Fruit fly (Drosophila melanogaster) whole organism, prepupa: Measurements from ENCODE around the gene CG5282.

Experiments
- CG10669 ChIP-seq: fragments of 200-800 bp; sonication (Bioruptor generic); optimal IDR thresholded peaks from 3 replicates; lab custom pipeline; 2018; ENCODE audit warnings: missing biosample characterization, mild to moderate bottlenecking, missing genetic modification characterization, moderate library complexity
- CG11762 ChIP-seq: fragments of 200-800 bp; sonication (Bioruptor generic); optimal IDR thresholded peaks from 3 replicates; lab custom pipeline; 2016; ENCODE audit warnings: missing biosample characterization, missing genetic modification characterization; ENCODE audit not compliant: insufficient read depth
- CG11902 ChIP-seq: fragments of 200-800 bp; sonication (Bioruptor generic); optimal IDR thresholded peaks from 3 replicates; lab custom pipeline; 2016; ENCODE audit warnings: missing biosample characterization, missing genetic modification characterization
- CG15336 ChIP-seq: fragments of 200-800 bp; sonication (Bioruptor generic); IDR thresholded peaks from 2 replicates; pipeline ENCODE4 v1.3.6; 2022; ENCODE audit warnings: missing biosample characterization, missing genetic modification characterization
- CG1621 ChIP-seq: fragments of 200-800 bp; sonication (Bioruptor generic); optimal IDR thresholded peaks from 3 replicates; lab custom pipeline; 2018; ENCODE audit warnings: missing biosample characterization, mild to moderate bottlenecking, missing genetic modification characterization
- CG16779 ChIP-seq: fragments of 200-800 bp; sonication (Bioruptor generic); optimal IDR thresholded peaks from 3 replicates; lab custom pipeline; 2017; ENCODE audit warnings: missing biosample characterization, mild to moderate bottlenecking, missing genetic modification characterization
- CG3032 ChIP-seq: fragments of 200-800 bp; optimal IDR thresholded peaks from 2 replicates; lab custom pipeline; 2019; ENCODE audit warnings: missing biosample characterization, mild to moderate bottlenecking, missing genetic modification characterization, moderate library complexity
- CG31627 ChIP-seq: fragments of 200-800 bp; sonication (Bioruptor generic); optimal IDR thresholded peaks from 3 replicates; lab custom pipeline; 2016; ENCODE audit warnings: missing biosample characterization, missing genetic modification characterization
- CG4318 ChIP-seq: fragments of 200-800 bp; sonication (Bioruptor generic); optimal IDR thresholded peaks from 3 replicates; lab custom pipeline; 2017; ENCODE audit warnings: missing biosample characterization, mild to moderate bottlenecking, missing genetic modification characterization
- CG6163 ChIP-seq: fragments of 200-800 bp; sonication (Bioruptor generic); IDR thresholded peaks from 3 replicates; pipeline ENCODE4 v1.3.6; 2022; ENCODE audit warnings: missing biosample characterization, missing genetic modification characterization
- CG6276 ChIP-seq: fragments of 200-800 bp; sonication (Bioruptor generic); optimal IDR thresholded peaks from 2 replicates; lab custom pipeline; 2017; ENCODE audit warnings: missing biosample characterization, mild to moderate bottlenecking, missing genetic modification characterization
- CG6808 ChIP-seq: fragments of 200-800 bp; sonication (Bioruptor generic); optimal IDR thresholded peaks from 3 replicates; lab custom pipeline; 2017; ENCODE audit warnings: missing biosample characterization, missing genetic modification characterization, mild to moderate bottlenecking, moderate library complexity, missing genetic modification reagents
- CG6854 ChIP-seq: fragments of 200-800 bp; sonication (Bioruptor generic); optimal IDR thresholded peaks from 2 replicates; lab custom pipeline; 2017; ENCODE audit warnings: missing biosample characterization, mild to moderate bottlenecking, missing genetic modification characterization
- CG7368 ChIP-seq: fragments of 200-800 bp; sonication (Bioruptor generic); optimal IDR thresholded peaks from 3 replicates; lab custom pipeline; 2016; ENCODE audit warnings: missing biosample characterization, missing genetic modification characterization
- CG8119 ChIP-seq: fragments of 200-800 bp; sonication (Bioruptor generic); IDR thresholded peaks from 3 replicates; pipeline ENCODE4 v1.3.6; 2022; ENCODE audit warnings: missing biosample characterization, missing genetic modification characterization
- CG8319 ChIP-seq: fragments of 200-800 bp; sonication (Bioruptor generic); optimal IDR thresholded peaks from 3 replicates; lab custom pipeline; 2016; ENCODE audit warnings: missing biosample characterization, missing genetic modification characterization
- CG9139 ChIP-seq: fragments of 200-800 bp; sonication (Bioruptor generic); optimal IDR thresholded peaks from 3 replicates; lab custom pipeline; 2017; ENCODE audit warnings: missing biosample characterization, mild to moderate bottlenecking, missing genetic modification characterization
- Eip78C ChIP-seq: fragments of 200-800 bp; sonication (Bioruptor generic); peaks from one replicate; lab custom pipeline; 2016; ENCODE audit warnings: missing biosample characterization, missing genetic modification characterization
- Eip93F ChIP-seq: fragments of 200-800 bp; sonication (Bioruptor generic); optimal IDR thresholded peaks from 2 replicates; lab custom pipeline; 2016; ENCODE audit warnings: missing biosample characterization, mild to moderate bottlenecking, missing genetic modification characterization
- Ets21C ChIP-seq: fragments of 200-800 bp; sonication (Bioruptor generic); optimal IDR thresholded peaks from 3 replicates; lab custom pipeline; 2016; ENCODE audit warnings: missing biosample characterization, missing genetic modification characterization
- Ets96B ChIP-seq: fragments of 200-800 bp; optimal IDR thresholded peaks from 2 replicates; lab custom pipeline; 2019; ENCODE audit warnings: missing biosample characterization, mild to moderate bottlenecking, missing genetic modification characterization, moderate library complexity
- Gug ChIP-seq: fragments of 200-800 bp; sonication (Bioruptor generic); IDR thresholded peaks from 2 replicates; pipeline ENCODE4 v1.3.6; 2022; ENCODE audit warnings: missing biosample characterization, missing genetic modification characterization
- Hr39 ChIP-seq: fragments of 200-800 bp; sonication (Bioruptor generic); optimal IDR thresholded peaks from 2 replicates; lab custom pipeline; 2016; ENCODE audit warnings: missing biosample characterization, missing genetic modification characterization
- Hr4 ChIP-seq: fragments of 200-800 bp; sonication (Bioruptor generic); optimal IDR thresholded peaks from 3 replicates; lab custom pipeline; 2016; ENCODE audit warnings: missing biosample characterization, missing genetic modification characterization
- Lpt ChIP-seq: fragments of 200-800 bp; sonication (Bioruptor generic); optimal IDR thresholded peaks from 3 replicates; lab custom pipeline; 2016; ENCODE audit warnings: missing biosample characterization, missing genetic modification characterization
- Met ChIP-seq: fragments of 200-800 bp; sonication (Bioruptor generic); optimal IDR thresholded peaks from 3 replicates; lab custom pipeline; 2016; ENCODE audit warnings: missing biosample characterization, missing genetic modification characterization
- OdsH ChIP-seq: fragments of 200-800 bp; sonication (Bioruptor generic); optimal IDR thresholded peaks from 3 replicates; lab custom pipeline; 2016; ENCODE audit warnings: missing biosample characterization, missing genetic modification characterization
- Smox ChIP-seq: fragments of 200-800 bp; sonication (Bioruptor generic); optimal IDR thresholded peaks from 3 replicates; lab custom pipeline; 2016; ENCODE audit warnings: missing biosample characterization, missing genetic modification characterization
- Sox102F ChIP-seq: fragments of 200-800 bp; sonication (Bioruptor generic); optimal IDR thresholded peaks from 2 replicates; lab custom pipeline; 2016; ENCODE audit warnings: missing biosample characterization, mild to moderate bottlenecking, missing genetic modification characterization
- Sox14 ChIP-seq: fragments of 200-800 bp; sonication (Bioruptor generic); optimal IDR thresholded peaks from 3 replicates; lab custom pipeline; 2016; ENCODE audit warnings: missing biosample characterization, missing genetic modification characterization
- achi ChIP-seq: fragments of 200-800 bp; sonication (Bioruptor generic); optimal IDR thresholded peaks from 3 replicates; lab custom pipeline; 2016; ENCODE audit warnings: missing biosample characterization, missing genetic modification characterization
- acj6 ChIP-seq: fragments of 200-800 bp; sonication (Bioruptor generic); optimal IDR thresholded peaks from 3 replicates; lab custom pipeline; 2016; ENCODE audit warnings: missing biosample characterization, missing genetic modification characterization
- cyc ChIP-seq: fragments of 200-800 bp; sonication (Bioruptor generic); optimal IDR thresholded peaks from 3 replicates; lab custom pipeline; 2016; ENCODE audit warnings: missing biosample characterization, missing genetic modification characterization
- dac ChIP-seq: fragments of 200-800 bp; sonication (Bioruptor generic); optimal IDR thresholded peaks from 2 replicates; lab custom pipeline; 2017; ENCODE audit warnings: missing biosample characterization, mild to moderate bottlenecking, missing genetic modification characterization
- eg ChIP-seq: fragments of 200-800 bp; sonication (Bioruptor generic); IDR thresholded peaks from 3 replicates; pipeline ENCODE4 v1.3.6; 2022; ENCODE audit warnings: missing biosample characterization, missing genetic modification characterization
- esn ChIP-seq: fragments of 200-800 bp; sonication (Bioruptor generic); optimal IDR thresholded peaks from 2 replicates; lab custom pipeline; 2016; ENCODE audit warnings: missing biosample characterization, mild to moderate bottlenecking, missing genetic modification characterization, moderate library complexity
- fd85E ChIP-seq: fragments of 200-800 bp; sonication (Bioruptor generic); optimal IDR thresholded peaks from 3 replicates; lab custom pipeline; 2016; ENCODE audit warnings: missing biosample characterization, missing genetic modification characterization
- fkh ChIP-seq: fragments of 200-800 bp; sonication (Bioruptor generic); optimal IDR thresholded peaks from 3 replicates; lab custom pipeline; 2017; ENCODE audit warnings: missing biosample characterization, mild to moderate bottlenecking, missing genetic modification characterization, moderate library complexity
- lz ChIP-seq: fragments of 200-800 bp; sonication (Bioruptor generic); optimal IDR thresholded peaks from 3 replicates; lab custom pipeline; 2016; ENCODE audit warnings: missing biosample characterization, missing genetic modification characterization
- salr ChIP-seq, 2 experiments: fragments of 200-800 bp; sonication (Bioruptor generic); optimal IDR thresholded peaks; 3 replicates each; lab custom pipeline; 2016 to 2018; ENCODE audit warnings: missing biosample characterization in 2 of 2, missing genetic modification characterization in 2 of 2, mild to moderate bottlenecking in 1 of 2
- spab ChIP-seq: fragments of 200-800 bp; sonication (Bioruptor generic); optimal IDR thresholded peaks from 2 replicates; lab custom pipeline; 2017; ENCODE audit warnings: missing biosample characterization, mild to moderate bottlenecking, missing genetic modification characterization, missing genetic modification reagents
- svp ChIP-seq: fragments of 200-800 bp; sonication (Bioruptor generic); peaks from one replicate; lab custom pipeline; 2016; ENCODE audit warnings: missing biosample characterization, missing genetic modification characterization
- topi ChIP-seq: fragments of 200-800 bp; sonication (Bioruptor generic); optimal IDR thresholded peaks from 3 replicates; lab custom pipeline; 2016; ENCODE audit warnings: missing biosample characterization, missing genetic modification characterization

The CG5282 gene

DNA sequence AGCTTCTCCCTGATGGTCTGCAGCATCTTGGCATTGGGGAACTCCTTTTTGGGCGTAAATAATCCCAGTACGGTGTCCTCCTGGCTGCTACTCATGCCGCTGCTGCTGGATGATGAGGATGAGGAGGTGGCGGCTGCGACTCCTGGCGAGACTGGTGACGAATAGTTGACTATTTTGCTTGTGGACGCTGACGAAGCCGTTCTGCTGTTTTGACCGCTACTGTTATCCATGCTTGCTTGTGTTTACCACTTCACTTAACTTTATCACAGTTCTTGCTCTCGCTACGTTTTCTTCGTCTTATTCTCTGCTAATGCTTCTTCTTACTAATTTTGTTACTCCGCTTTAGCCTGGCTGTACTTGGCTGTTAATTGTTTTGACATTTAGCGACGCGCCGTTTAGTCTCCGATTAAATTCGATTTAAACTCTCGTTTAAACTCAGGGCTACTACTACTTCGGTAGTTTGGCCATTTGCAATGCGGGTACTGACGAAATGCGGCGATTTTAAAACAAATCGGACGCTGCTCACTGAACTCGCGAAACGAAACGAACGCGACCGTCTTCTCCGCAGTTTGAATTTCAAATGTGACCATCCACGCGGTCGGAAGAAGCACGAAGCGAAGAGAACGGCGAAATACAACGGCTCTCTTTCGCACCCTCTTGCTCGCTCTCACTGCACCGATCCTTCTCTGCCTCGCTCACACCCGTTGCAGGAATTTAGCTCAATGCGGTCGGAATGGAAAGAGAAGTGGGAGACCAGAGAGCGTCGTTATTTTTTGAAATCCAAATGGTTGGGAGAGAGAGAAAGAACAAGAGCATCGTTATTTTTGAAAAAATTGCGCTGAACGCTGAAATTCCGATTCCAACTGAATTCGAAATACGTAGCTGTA lies 24.6 kb downstream of the CG5282 start, which contains the start of gene trbl (continued):
- TF ChIP-seq lz (GFP tag; lab: Kevin White, UChicago) (no peak), dac (GFP tag; lab: Kevin White, UChicago) (no peak), fkh (peak; percentile 27), Sox14 (peak; percentile 29), CG11762 (no peak), Smox (GFP tag; lab: Kevin White, UChicago) (no peak), CG15336 (GFP tag; lab: Robert Waterston, UW) (peak; percentile 35; the same call in 1 of the 2 replicates), CG7368 (GFP tag; lab: Kevin White, UChicago) (no peak), CG3032 (no peak), CG31627 (GFP tag; lab: Kevin White, UChicago) (no peak), CG11902 (GFP tag; lab: Kevin White, UChicago) (no peak), Hr39 (GFP tag; lab: Kevin White, UChicago) (no peak), CG6163 (GFP tag; lab: Robert Waterston, UW) (peak; percentile 68), CG9139 (GFP tag; lab: Kevin White, UChicago) (no peak)

dm6 chr3L:20400515-20400914 lies 25.4 kb downstream of the CG5282 start:
- TF ChIP-seq topi (GFP tag; lab: Kevin White, UChicago) (no peak), Met (GFP tag; lab: Kevin White, UChicago) (no peak), Lpt (GFP tag; lab: Kevin White, UChicago) (no peak), dac (GFP tag; lab: Kevin White, UChicago) (no peak), spab (no peak), CG15336 (GFP tag; lab: Robert Waterston, UW) (no peak), CG11762 (no peak), acj6 (no peak), achi (GFP tag; lab: Kevin White, UChicago) (no peak), Eip93F (GFP tag; lab: Kevin White, UChicago) (no peak), CG7368 (GFP tag; lab: Kevin White, UChicago) (no peak), Eip78C (GFP tag; lab: Kevin White, UChicago) (no peak), CG9139 (GFP tag; lab: Kevin White, UChicago) (no peak), CG6276 (GFP tag; lab: Kevin White, UChicago) (no peak), Smox (GFP tag; lab: Kevin White, UChicago) (no peak), CG6808 (no peak), Sox14 (no peak), Sox102F (GFP tag; lab: Kevin White, UChicago) (no peak)

- peak; percentile 95 for TF ChIP-seq acj6
- TF ChIP-seq Ets21C (GFP tag; lab: Kevin White, UChicago): peak; percentile 83
- peak; percentile 92 for TF ChIP-seq Met (GFP tag; lab: Kevin White, UChicago)
- peak; percentile 75 for TF ChIP-seq CG6854 (GFP tag; lab: Kevin White, UChicago)
- peak; percentile 89 for TF ChIP-seq CG6808
- TF ChIP-seq cyc (GFP tag; lab: Kevin White, UChicago): peak; percentile 92
- TF ChIP-seq Gug (GFP tag; lab: Robert Waterston, UW): peak; percentile 85
- TF ChIP-seq Hr4 (GFP tag; lab: Kevin White, UChicago): peak; percentile 92
- peak; percentile 77 for TF ChIP-seq CG1621 (tag; lab: Kevin White, UChicago)
- peak; percentile 96 for TF ChIP-seq CG8119 (GFP tag; lab: Robert Waterston, UW)
- peak; percentile 95 for TF ChIP-seq Sox14
- peak; percentile 87 for TF ChIP-seq eg
- TF ChIP-seq fd85E (GFP tag; lab: Kevin White, UChicago): peak; percentile 82
- peak; percentile 90 for TF ChIP-seq Sox102F (GFP tag; lab: Kevin White, UChicago)
- peak; percentile 88 for TF ChIP-seq CG11902 (GFP tag; lab: Kevin White, UChicago)
- peak; percentile 88 for TF ChIP-seq fkh
- peak; percentile 85 for TF ChIP-seq Eip93F (GFP tag; lab: Kevin White, UChicago)
- TF ChIP-seq CG11762: peak; percentile 86
- peak; percentile 95 for TF ChIP-seq esn
- peak; percentile 92 for TF ChIP-seq topi (GFP tag; lab: Kevin White, UChicago)
- TF ChIP-seq CG8319 (GFP tag; lab: Kevin White, UChicago): peak; percentile 91
- peak; percentile 89 for TF ChIP-seq Ets96B (tag; lab: Kevin White, UChicago)
- peak; percentile 93 for TF ChIP-seq CG31627 (GFP tag; lab: Kevin White, UChicago)
- peak; percentile 95 for TF ChIP-seq svp
- TF ChIP-seq CG16779: peak; percentile 84
- peak; percentile 85 for TF ChIP-seq CG10669 (GFP tag; lab: Kevin White, UChicago)
- peak; percentile 96 for TF ChIP-seq OdsH (GFP tag; lab: Kevin White, UChicago)
- TF ChIP-seq CG4318 (GFP tag; lab: Kevin White, UChicago): peak; percentile 87
- peak; percentile 67 to 94 for TF ChIP-seq salr (GFP tag; optimal IDR thresholded peaks at IDR 0.05; lab: Kevin White, UChicago)
- TF ChIP-seq Hr39 (GFP tag; lab: Kevin White, UChicago): peak; percentile 91
- peak; percentile 93 for TF ChIP-seq CG6276 (GFP tag; lab: Kevin White, UChicago)
Observed at dm6 chr3L:20399550-20400109, 26.2 kb downstream of the CG5282 start.
